Fruit fly (Drosophila melanogaster) whole organism, embryonic: ENCODE results near the gene CG14300.

Experiments
- Adf1 ChIP-seq: fragments of 200-800 bp; sonication (Bioruptor generic); IDR thresholded peaks from 2 replicates; pipeline ENCODE4 v1.3.6; 2022; ENCODE audit warnings: missing biosample characterization, missing genetic modification characterization
- Atf-2 ChIP-seq: fragments of 200-800 bp; sonication (Bioruptor generic); optimal IDR thresholded peaks from 2 replicates; lab custom pipeline; 2016; ENCODE audit warnings: missing biosample characterization, missing genetic modification characterization
- BEAF-32 ChIP-seq: fragments of 200-800 bp; sonication (Bioruptor generic); optimal IDR thresholded peaks from 3 replicates; lab custom pipeline; 2017; ENCODE audit warnings: missing biosample characterization, missing genetic modification characterization, mild to moderate bottlenecking, moderate library complexity, missing genetic modification reagents
- CG10366 ChIP-seq: fragments of 200-800 bp; sonication (Bioruptor generic); IDR thresholded peaks from 2 replicates; pipeline ENCODE4 v1.3.6; 2022; ENCODE audit warnings: missing biosample characterization, missing genetic modification characterization
- CG10565 ChIP-seq: fragments of 200-800 bp; sonication (Bioruptor generic); optimal IDR thresholded peaks from 3 replicates; lab custom pipeline; 2016; ENCODE audit warnings: missing biosample characterization, mild to moderate bottlenecking, missing genetic modification characterization
- CG11398 ChIP-seq: fragments of 200-800 bp; sonication (Bioruptor generic); optimal IDR thresholded peaks from 2 replicates; lab custom pipeline; 2016; ENCODE audit warnings: missing biosample characterization, missing genetic modification characterization
- CG11504 ChIP-seq: fragments of 200-800 bp; sonication (Bioruptor generic); optimal IDR thresholded peaks from 3 replicates; lab custom pipeline; 2019; ENCODE audit warnings: missing biosample characterization, mild to moderate bottlenecking, missing genetic modification characterization, moderate library complexity
- CG14050 ChIP-seq: fragments of 200-800 bp; sonication (Bioruptor generic); IDR thresholded peaks from 3 replicates; pipeline ENCODE4 v1.3.6; 2022; ENCODE audit warnings: missing biosample characterization, missing genetic modification characterization
- CG14965 ChIP-seq: fragments of 200-800 bp; sonication (Bioruptor generic); optimal IDR thresholded peaks from 2 replicates; lab custom pipeline; 2016; ENCODE audit warnings: missing biosample characterization, missing genetic modification characterization, borderline replicate concordance
- CG15514 ChIP-seq: fragments of 200-800 bp; sonication (Bioruptor generic); optimal IDR thresholded peaks from 3 replicates; lab custom pipeline; 2017; ENCODE audit warnings: missing biosample characterization, missing genetic modification characterization, mild to moderate bottlenecking, moderate library complexity, missing genetic modification reagents
- CG1603 ChIP-seq: fragments of 200-800 bp; sonication (Bioruptor generic); optimal IDR thresholded peaks from 2 replicates; lab custom pipeline; 2019; ENCODE audit warnings: missing biosample characterization, mild to moderate bottlenecking, missing genetic modification characterization, moderate library complexity
- CG17385 ChIP-seq: fragments of 200-800 bp; sonication (Bioruptor generic); optimal IDR thresholded peaks from 3 replicates; lab custom pipeline; 2018; ENCODE audit warnings: missing biosample characterization, mild to moderate bottlenecking, missing genetic modification characterization
- CG1792 ChIP-seq: fragments of 200-800 bp; sonication (Bioruptor generic); optimal IDR thresholded peaks from 2 replicates; lab custom pipeline; 2016; ENCODE audit warnings: missing biosample characterization, missing genetic modification characterization
- CG2199 ChIP-seq: fragments of 200-800 bp; sonication (Bioruptor generic); IDR thresholded peaks from 3 replicates; pipeline ENCODE4 v1.3.6; 2022; ENCODE audit warnings: missing biosample characterization, missing genetic modification characterization
- CG2712 ChIP-seq: fragments of 200-800 bp; optimal IDR thresholded peaks from 3 replicates; lab custom pipeline; 2019; ENCODE audit warnings: missing biosample characterization, mild to moderate bottlenecking, missing genetic modification characterization, moderate library complexity
- CG2889 ChIP-seq: fragments of 200-800 bp; sonication (Bioruptor generic); IDR thresholded peaks from 3 replicates; pipeline ENCODE4 v1.3.6; 2022; ENCODE audit warnings: missing biosample characterization, missing genetic modification characterization
- CG32532 ChIP-seq: fragments of 200-800 bp; sonication (Bioruptor generic); IDR thresholded peaks from 2 replicates; pipeline ENCODE4 v1.3.6; 2022; ENCODE audit warnings: missing biosample characterization, missing genetic modification characterization
- CG34422 ChIP-seq: fragments of 200-800 bp; sonication (Bioruptor generic); IDR thresholded peaks from 3 replicates; pipeline ENCODE4 v1.3.6; 2022; ENCODE audit warnings: missing biosample characterization, missing genetic modification characterization
- CG42726 ChIP-seq: fragments of 200-800 bp; sonication (Bioruptor generic); IDR thresholded peaks from 2 replicates; pipeline ENCODE4 v1.3.6; 2022; ENCODE audit warnings: missing biosample characterization, missing genetic modification characterization; ENCODE audit not compliant: partially characterized antibody
- CG4404 ChIP-seq: fragments of 200-800 bp; sonication (Bioruptor generic); IDR thresholded peaks from 2 replicates; pipeline ENCODE4 v1.3.6; 2022; ENCODE audit warnings: missing biosample characterization, missing genetic modification characterization
- CG5953 ChIP-seq: fragments of 200-800 bp; sonication (Bioruptor generic); IDR thresholded peaks from 2 replicates; pipeline ENCODE4 v1.3.6; 2022; ENCODE audit warnings: missing biosample characterization, missing genetic modification characterization
- Chrac-16 ChIP-seq: fragments of 200-800 bp; sonication (Bioruptor generic); optimal IDR thresholded peaks from 3 replicates; lab custom pipeline; 2016; ENCODE audit warnings: missing biosample characterization, missing genetic modification characterization
- CoRest ChIP-seq: fragments of 200-800 bp; sonication (Bioruptor generic); optimal IDR thresholded peaks from 3 replicates; lab custom pipeline; 2018; ENCODE audit warnings: missing biosample characterization, mild to moderate bottlenecking, missing genetic modification characterization, moderate library complexity
- ERR ChIP-seq: fragments of 200-800 bp; sonication (Bioruptor generic); optimal IDR thresholded peaks from 2 replicates; lab custom pipeline; 2016; ENCODE audit warnings: missing biosample characterization, missing genetic modification characterization
- Fer3 ChIP-seq: fragments of 200-800 bp; sonication (Bioruptor generic); optimal IDR thresholded peaks from 2 replicates; lab custom pipeline; 2018; ENCODE audit warnings: missing biosample characterization, mild to moderate bottlenecking, missing genetic modification characterization, moderate library complexity
- HLH4C ChIP-seq: fragments of 200-800 bp; sonication (Bioruptor generic); IDR thresholded peaks from 3 replicates; pipeline ENCODE4 v1.3.6; 2022; ENCODE audit warnings: missing biosample characterization, missing genetic modification characterization; ENCODE audit not compliant: partially characterized antibody
- HmgD ChIP-seq: fragments of 200-800 bp; sonication (Bioruptor generic); optimal IDR thresholded peaks from 3 replicates; lab custom pipeline; 2016; ENCODE audit warnings: missing biosample characterization, missing genetic modification characterization
- Lpt ChIP-seq: fragments of >200 bp; optimal IDR thresholded peaks from 2 replicates; lab custom pipeline; 2018; ENCODE audit warnings: missing biosample characterization, missing genetic modification characterization
- Meics ChIP-seq: fragments of 200-800 bp; sonication (Bioruptor generic); optimal IDR thresholded peaks from 2 replicates; lab custom pipeline; 2017; ENCODE audit warnings: missing biosample characterization, mild to moderate bottlenecking, missing genetic modification characterization
- NC2α ChIP-seq: fragments of 200-800 bp; sonication (Bioruptor generic); optimal IDR thresholded peaks from 2 replicates; lab custom pipeline; 2016; ENCODE audit warnings: missing biosample characterization, missing genetic modification characterization
- NFAT ChIP-seq: fragments of 200-800 bp; sonication (Bioruptor generic); IDR thresholded peaks from 2 replicates; pipeline ENCODE4 v1.3.6; 2022; ENCODE audit warnings: missing biosample characterization, missing genetic modification characterization
- NfI ChIP-seq: fragments of 200-800 bp; sonication (Bioruptor generic); optimal IDR thresholded peaks from 3 replicates; lab custom pipeline; 2018; ENCODE audit warnings: missing biosample characterization, mild to moderate bottlenecking, missing genetic modification characterization, moderate library complexity
- Oaz ChIP-seq: fragments of 200-800 bp; sonication (Bioruptor generic); IDR thresholded peaks from 2 replicates; pipeline ENCODE4 v1.3.6; 2022; ENCODE audit warnings: missing biosample characterization, missing genetic modification characterization
- Poxn ChIP-seq: fragments of 200-800 bp; sonication (Bioruptor generic); IDR thresholded peaks from 2 replicates; pipeline ENCODE4 v1.3.6; 2022; ENCODE audit warnings: missing biosample characterization, missing genetic modification characterization
- Usf ChIP-seq: fragments of 200-800 bp; sonication (Bioruptor generic); optimal IDR thresholded peaks from 2 replicates; lab custom pipeline; 2017; ENCODE audit warnings: missing genotype, missing biosample characterization, missing genetic modification characterization
- Xrp1 ChIP-seq: fragments of 200-800 bp; sonication (Bioruptor generic); IDR thresholded peaks from 2 replicates; pipeline ENCODE4 v1.3.6; 2022; ENCODE audit warnings: missing biosample characterization, missing genetic modification characterization
- aop ChIP-seq: fragments of 200-800 bp; sonication (Bioruptor generic); IDR thresholded peaks from 2 replicates; pipeline ENCODE4 v1.3.6; 2022; ENCODE audit warnings: missing biosample characterization, missing genetic modification characterization
- bcd ChIP-seq: fragments of 200-800 bp; sonication (Bioruptor generic); optimal IDR thresholded peaks from 2 replicates; lab custom pipeline; 2017; ENCODE audit warnings: missing biosample characterization, mild to moderate bottlenecking, missing genetic modification characterization
- crc ChIP-seq: fragments of 200-800 bp; sonication (Bioruptor generic); optimal IDR thresholded peaks from 2 replicates; lab custom pipeline; 2016; ENCODE audit warnings: missing biosample characterization, missing genetic modification characterization
- dan ChIP-seq: fragments of 200-800 bp; sonication (Bioruptor generic); IDR thresholded peaks from 2 replicates; pipeline ENCODE4 v1.3.6; 2022; ENCODE audit warnings: missing biosample characterization, missing genetic modification characterization
- gem ChIP-seq: fragments of 200-800 bp; sonication (Bioruptor generic); optimal IDR thresholded peaks from 2 replicates; lab custom pipeline; 2019; ENCODE audit warnings: missing biosample characterization, mild to moderate bottlenecking, missing genetic modification characterization, moderate library complexity
- ken ChIP-seq: fragments of 200-800 bp; sonication (Bioruptor generic); IDR thresholded peaks from 3 replicates; pipeline ENCODE4 v1.3.6; 2022; ENCODE audit warnings: missing biosample characterization, missing genetic modification characterization
- ranshi ChIP-seq: fragments of 200-800 bp; sonication (Bioruptor generic); IDR thresholded peaks from 2 replicates; pipeline ENCODE4 v1.3.6; 2022; ENCODE audit warnings: missing biosample characterization, missing genetic modification characterization
- row ChIP-seq: fragments of 200-800 bp; sonication (Bioruptor generic); IDR thresholded peaks from 3 replicates; pipeline ENCODE4 v1.3.6; 2022; ENCODE audit warnings: missing biosample characterization, missing genetic modification characterization
- shn ChIP-seq: fragments of 200-800 bp; sonication (Bioruptor generic); optimal IDR thresholded peaks from 3 replicates; lab custom pipeline; 2016; ENCODE audit warnings: missing biosample characterization, missing genetic modification characterization
- sima ChIP-seq: fragments of 200-800 bp; sonication (Bioruptor generic); optimal IDR thresholded peaks from 2 replicates; lab custom pipeline; 2016; ENCODE audit warnings: missing biosample characterization, missing genetic modification characterization
- stwl ChIP-seq: fragments of 200-800 bp; sonication (Bioruptor generic); optimal IDR thresholded peaks from 3 replicates; lab custom pipeline; 2018; ENCODE audit warnings: missing biosample characterization, mild to moderate bottlenecking, missing genetic modification characterization, moderate library complexity
- tx ChIP-seq: fragments of 200-800 bp; sonication (Bioruptor generic); optimal IDR thresholded peaks from 2 replicates; lab custom pipeline; 2016; ENCODE audit warnings: missing biosample characterization, missing genetic modification characterization
- vvl ChIP-seq: fragments of 200-800 bp; sonication (Bioruptor generic); IDR thresholded peaks from 2 replicates; pipeline ENCODE4 v1.3.6; 2022; ENCODE audit warnings: missing biosample characterization, missing genetic modification characterization

The CG14300 gene

DNA sequence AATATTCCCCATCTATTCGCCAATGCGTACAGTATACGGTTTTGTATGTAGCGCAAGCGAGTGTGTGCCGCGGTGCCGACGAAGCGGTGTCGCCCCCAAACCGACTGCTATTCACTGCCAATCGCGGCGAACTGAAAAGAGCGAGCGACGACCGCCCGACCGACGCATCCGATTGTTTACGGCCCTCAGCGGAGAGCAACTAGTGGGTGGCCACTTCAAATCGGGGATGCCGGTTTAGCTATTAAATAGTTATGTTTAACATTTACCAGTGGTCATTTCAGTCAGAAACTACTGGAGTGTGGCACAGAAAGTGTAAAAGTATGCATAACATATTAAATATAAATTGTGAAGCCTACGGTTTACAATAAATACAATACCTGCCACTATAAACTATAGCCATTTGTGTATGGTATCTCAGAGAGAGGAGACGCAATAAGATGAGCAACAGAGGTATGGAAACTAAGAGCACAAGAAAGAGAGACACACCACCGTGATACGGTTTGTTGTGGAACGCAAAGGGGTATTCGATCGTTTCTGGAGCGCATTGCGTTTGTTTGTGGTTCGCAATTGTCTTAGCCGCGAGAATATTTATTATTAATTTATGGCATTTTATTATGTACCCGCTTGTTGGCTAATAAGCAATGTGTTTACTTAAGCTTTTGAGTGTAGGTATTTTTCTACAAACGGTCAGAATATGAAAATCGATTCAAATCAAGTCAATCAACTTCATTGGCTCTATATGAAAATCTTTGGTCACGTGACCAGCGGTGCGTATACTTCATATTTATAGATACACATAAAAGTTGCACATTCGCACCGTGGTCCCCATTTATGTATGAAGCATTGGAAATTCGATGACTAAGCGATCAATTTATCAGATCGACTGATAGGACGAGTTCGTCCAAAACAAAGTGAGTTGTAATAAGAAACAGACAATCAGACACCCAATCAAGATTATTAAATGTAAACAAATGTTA lies 46.8 kb upstream of the CG14300 start:
- TF ChIP-seq sima = no peak
- TF ChIP-seq aop (GFP tag; lab: Robert Waterston, UW) = no peak
- no peak for TF ChIP-seq HmgD (GFP tag; lab: Kevin White, UChicago)
- TF ChIP-seq CG11398 = no peak
- peak; percentile 3 for TF ChIP-seq gem (tag; lab: Kevin White, UChicago)
- TF ChIP-seq Meics (GFP tag; lab: Kevin White, UChicago) = peak; percentile 13
- TF ChIP-seq Usf (GFP tag; lab: Kevin White, UChicago) = no peak
- TF ChIP-seq CG42726 = peak; percentile 56; the same call in 1 of the 2 replicates
- no peak for TF ChIP-seq tx (GFP tag; lab: Kevin White, UChicago)
- TF ChIP-seq NfI (GFP tag; lab: Kevin White, UChicago) = no peak
- TF ChIP-seq CG14965 (GFP tag; lab: Kevin White, UChicago) = no peak
- TF ChIP-seq bcd (GFP tag; lab: Kevin White, UChicago) = peak; percentile 8
- TF ChIP-seq CG10366 = no peak
- TF ChIP-seq BEAF-32 (GFP tag; lab: Kevin White, UChicago) = peak; percentile 0
- peak; percentile 12 for TF ChIP-seq CG15514
- TF ChIP-seq Adf1 = peak; percentile 21; the same call in 1 of the 2 replicates
- TF ChIP-seq dan (GFP tag; lab: Robert Waterston, UW) = no peak
- peak; percentile 50; the same call in 1 of the 3 replicates for TF ChIP-seq CG34422 (GFP tag; lab: Robert Waterston, UW)
- no peak for TF ChIP-seq NC2α (GFP tag; lab: Kevin White, UChicago)
- no peak for TF ChIP-seq CG2712 (tag; lab: Kevin White, UChicago)
- no peak for TF ChIP-seq ken
- TF ChIP-seq row = peak; percentile 89
- TF ChIP-seq CG32532 = peak; percentile 35; the same call in 1 of the 2 replicates
- TF ChIP-seq ERR (GFP tag; lab: Kevin White, UChicago) = no peak
- TF ChIP-seq HLH4C (GFP tag; lab: Robert Waterston, UW) = no peak
- TF ChIP-seq Xrp1 (GFP tag; lab: Robert Waterston, UW) = no peak
- TF ChIP-seq CG11504 (tag; lab: Kevin White, UChicago) = no peak
- peak; percentile 33 for TF ChIP-seq CG1603 (tag; lab: Kevin White, UChicago)
- no peak for TF ChIP-seq CG5953 (GFP tag; lab: Robert Waterston, UW)
- TF ChIP-seq shn = no peak
- TF ChIP-seq CG1792 (GFP tag; lab: Kevin White, UChicago) = no peak
- no peak for TF ChIP-seq Poxn (GFP tag; lab: Robert Waterston, UW)
- TF ChIP-seq CoRest (tag; lab: Kevin White, UChicago) = no peak
- peak; percentile 30; the same call in 1 of the 2 replicates for TF ChIP-seq NFAT (GFP tag; lab: Robert Waterston, UW)
- no peak for TF ChIP-seq CG17385 (GFP tag; lab: Kevin White, UChicago)
- TF ChIP-seq CG14050 = no peak
- no peak for TF ChIP-seq CG4404 (GFP tag; lab: Robert Waterston, UW)
- TF ChIP-seq Oaz (GFP tag; lab: Robert Waterston, UW) = no peak
- no peak for TF ChIP-seq CG2199 (GFP tag; lab: Robert Waterston, UW)
- no peak for TF ChIP-seq CG10565 (GFP tag; lab: Kevin White, UChicago)
- TF ChIP-seq Chrac-16 (GFP tag; lab: Kevin White, UChicago) = no peak
- TF ChIP-seq Fer3 = no peak
- TF ChIP-seq ranshi (GFP tag; lab: Robert Waterston, UW) = no peak
- peak; percentile 36; the same call in 1 of the 2 replicates for TF ChIP-seq vvl (GFP tag; lab: Robert Waterston, UW)
- TF ChIP-seq CG2889 (GFP tag; lab: Robert Waterston, UW) = no peak
- no peak for TF ChIP-seq Lpt (GFP tag; lab: Kevin White, UChicago)
- no peak for TF ChIP-seq Atf-2
- TF ChIP-seq stwl (tag; lab: Kevin White, UChicago) = no peak
- TF ChIP-seq crc (GFP tag; lab: Kevin White, UChicago) = no peak
